Fruit fly (Drosophila melanogaster): ENCODE measurements around the gene CG4161.

The CG4161 gene

DNA sequence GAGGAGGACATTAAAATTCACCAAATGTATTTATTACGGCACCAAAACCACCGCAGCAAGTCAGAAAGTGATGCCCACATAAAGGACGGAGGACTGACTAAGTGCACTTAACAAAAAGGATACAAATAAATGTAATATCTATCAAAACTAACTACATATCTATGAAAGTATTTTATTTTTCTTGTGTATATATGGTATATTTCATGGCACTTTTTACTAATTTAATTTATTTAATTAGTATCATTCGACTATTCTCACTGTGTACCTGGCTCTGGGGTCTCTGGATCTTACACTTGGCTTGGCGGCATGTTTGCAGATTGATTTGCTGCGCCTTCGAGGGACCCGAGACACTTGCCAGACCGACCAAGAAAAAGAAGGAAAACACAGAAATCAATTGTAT is 19.0 kb upstream of the CG4161 start:
- TF ChIP-seq Med (GFP tag): peak; percentile 46
- TF ChIP-seq vfl (GFP tag; optimal IDR thresholded peaks at IDR 0.05): no peak
- no peak for TF ChIP-seq peb (GFP tag; IDR thresholded peaks at IDR 0.05)
- TF ChIP-seq dmrt11E (tag; optimal IDR thresholded peaks at IDR 0.05): peak; percentile 9
- TF ChIP-seq sens (GFP tag): peak; percentile 37
- no peak for TF ChIP-seq prd (optimal IDR thresholded peaks at IDR 0.05)
- TF ChIP-seq prd (GFP tag; IDR thresholded peaks at IDR 0.05): peak; percentile 32; the same call in 1 of the 3 replicates
- TF ChIP-seq zfh1 (GFP tag; IDR thresholded peaks at IDR 0.05): peak; percentile 22; the same call in 1 of the 3 replicates
- TF ChIP-seq lbe (GFP tag; optimal IDR thresholded peaks at IDR 0.05): peak; percentile 68
- TF ChIP-seq Xrp1 (GFP tag; IDR thresholded peaks at IDR 0.05): peak; percentile 39; the same call in 1 of the 2 replicates
- peak; percentile 27 for TF ChIP-seq CG9727 (GFP tag; optimal IDR thresholded peaks at IDR 0.05)
- 0 out of 3 replicates have a peak, but pooled peaks have one; percentile 17 for TF ChIP-seq row (GFP tag; IDR thresholded peaks at IDR 0.05)
- TF ChIP-seq bsh (GFP tag; optimal IDR thresholded peaks at IDR 0.05): peak in 1 of 2 experiments; percentile 52
- TF ChIP-seq psq (GFP tag; optimal IDR thresholded peaks at IDR 0.05): no peak
- 0 out of 2 replicates have a peak, but pooled peaks have one; percentile 9 for TF ChIP-seq ssp (GFP tag; IDR thresholded peaks at IDR 0.05)

DNA sequence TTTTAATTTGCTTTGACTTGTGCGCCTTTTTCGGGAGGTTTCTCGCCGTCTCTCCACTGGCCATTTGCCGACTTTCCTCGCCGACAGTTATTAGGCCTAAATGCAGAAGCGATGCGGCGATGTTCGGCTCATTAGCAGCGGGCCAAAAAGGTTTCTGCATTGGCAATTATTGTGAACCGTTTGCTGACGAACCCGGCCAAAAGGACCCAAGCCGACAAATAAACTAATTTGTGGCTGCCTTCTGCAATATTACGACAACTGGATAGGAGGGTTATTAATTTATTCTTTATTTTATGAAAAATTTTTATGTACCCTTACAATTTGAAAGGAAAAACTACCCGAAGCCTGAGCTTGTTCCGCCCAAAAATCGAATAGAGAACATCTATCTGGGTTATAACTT is 14.8 kb upstream of the CG4161 start, which contains the start of gene CG44869:
CG44869 (minus strand) TSS at position 101 of the 400 bp plus-strand sequence.
- TF ChIP-seq CG34376 (GFP tag; optimal IDR thresholded peaks at IDR 0.05) (no peak), CG3847 (GFP tag; IDR thresholded peaks at IDR 0.05) (0 out of 2 replicates have a peak, but pooled peaks have one; percentile 13)

DNA sequence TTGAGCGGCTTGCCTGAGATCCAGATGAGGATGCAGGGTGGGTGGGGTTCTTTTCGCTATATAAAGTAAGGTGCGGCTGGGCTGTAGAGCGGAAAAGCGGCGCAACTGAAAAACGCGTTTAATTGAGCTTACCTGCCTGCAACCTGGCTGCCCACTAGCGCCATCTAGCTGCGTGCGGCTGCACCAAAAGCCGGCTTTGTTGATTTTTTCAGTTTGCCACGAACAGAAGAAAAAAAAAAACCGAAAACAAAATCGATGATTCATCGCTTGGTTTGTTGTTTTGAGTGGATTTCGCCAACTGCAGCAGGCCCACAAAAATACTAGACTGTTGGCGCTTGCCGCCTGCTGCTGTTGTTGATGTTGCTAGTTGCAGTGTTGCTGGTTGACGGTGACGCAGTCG is 10.6 kb upstream of the CG4161 start:
- no peak for TF ChIP-seq corto (GFP tag; optimal IDR thresholded peaks at IDR 0.05)
- no peak for TF ChIP-seq Trl (optimal IDR thresholded peaks at IDR 0.05)
- no peak for TF ChIP-seq Trl (GFP tag; optimal IDR thresholded peaks at IDR 0.05)
- no peak for TF ChIP-seq tio (GFP tag; optimal IDR thresholded peaks at IDR 0.05)
- no peak for TF ChIP-seq CG3847 (GFP tag; IDR thresholded peaks at IDR 0.05)
- no peak for TF ChIP-seq HmgZ (tag; optimal IDR thresholded peaks at IDR 0.05)
- no peak for TF ChIP-seq CG2116 (GFP tag; optimal IDR thresholded peaks at IDR 0.05)
- peak; percentile 82 for TF ChIP-seq Drgx (GFP tag; IDR thresholded peaks at IDR 0.05)
- no peak for TF ChIP-seq kni (GFP tag; optimal IDR thresholded peaks at IDR 0.05)
- peak; percentile 52 for TF ChIP-seq Med (GFP tag)
- TF ChIP-seq Opbp (GFP tag; IDR thresholded peaks at IDR 0.05; ENCODE audit: partially characterized antibody): 0 out of 3 replicates have a peak, but pooled peaks have one; percentile 8
- TF ChIP-seq Camta (GFP tag; optimal IDR thresholded peaks at IDR 0.05): no peak
- peak; percentile 88 for TF ChIP-seq CTCF (GFP tag; optimal IDR thresholded peaks at IDR 0.05)
- peak; percentile 52 for TF ChIP-seq nom (GFP tag; optimal IDR thresholded peaks at IDR 0.05)
- TF ChIP-seq Sox100B (GFP tag; optimal IDR thresholded peaks at IDR 0.05): no peak
- no peak for TF ChIP-seq ara (GFP tag; IDR thresholded peaks at IDR 0.05)
- TF ChIP-seq Sox102F (GFP tag; optimal IDR thresholded peaks at IDR 0.05): no peak

DNA sequence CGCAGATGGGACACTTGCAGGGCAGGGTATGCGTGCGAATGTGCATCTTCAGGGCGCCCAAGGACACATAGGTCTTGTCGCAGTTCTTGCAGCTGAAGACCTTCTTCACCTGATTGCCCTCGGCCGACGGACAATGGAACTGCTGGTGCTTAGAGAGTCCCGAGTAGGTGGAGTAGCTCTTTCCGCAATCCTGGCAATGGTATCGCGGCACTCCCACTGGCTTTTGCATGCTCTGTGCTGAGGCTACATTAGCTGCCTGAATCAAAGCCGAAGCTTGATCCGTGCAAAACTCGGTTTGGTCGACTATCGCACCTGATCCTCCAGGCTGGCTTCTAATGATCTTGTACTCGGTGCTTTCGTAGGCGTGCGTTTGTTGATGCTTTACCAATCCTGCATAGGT is 9.0 kb upstream of the CG4161 start:
- TF ChIP-seq Ets65A (GFP tag): peak; percentile 76
- TF ChIP-seq CG17361 (GFP tag; IDR thresholded peaks at IDR 0.05): no peak

DNA sequence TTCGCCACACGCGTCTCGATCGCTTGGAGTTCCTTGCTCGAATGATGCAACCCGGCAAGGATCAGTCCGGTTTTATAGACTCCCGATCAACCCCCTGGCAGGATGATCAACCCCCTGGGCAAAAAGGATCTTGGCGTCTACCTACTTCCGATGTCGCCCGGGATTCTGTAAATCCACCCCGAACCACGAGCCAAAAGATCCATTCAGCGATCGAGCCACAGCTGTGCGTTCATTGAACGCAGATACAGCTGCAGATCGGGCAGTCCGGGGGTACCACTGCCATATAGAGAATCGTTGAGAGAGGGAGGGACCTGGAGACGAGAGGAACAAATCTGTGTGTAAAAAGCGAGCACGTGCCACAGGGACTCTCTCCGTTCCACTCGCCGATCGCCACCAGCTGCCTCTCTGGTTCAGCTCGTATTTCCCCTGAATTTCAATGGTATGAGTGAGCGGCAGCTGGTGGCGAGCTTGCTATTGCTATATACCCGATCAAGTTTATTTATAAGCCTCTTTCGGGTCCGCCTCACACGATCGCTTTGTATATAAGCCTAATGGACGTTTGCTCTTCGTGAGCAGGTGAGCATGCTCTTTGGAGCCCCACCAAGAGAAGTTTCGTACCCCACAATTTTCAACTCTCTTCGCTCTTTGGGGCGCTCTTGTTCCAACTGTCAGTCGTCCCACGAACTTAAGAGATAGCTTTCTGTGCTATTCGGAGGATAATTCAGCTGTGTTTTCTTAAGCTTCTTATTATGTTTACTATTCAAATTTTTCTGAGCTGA is 7.4 kb upstream of the CG4161 start, which contains the start of gene wor:
wor (minus strand) TSS at position 51 of the 779 bp plus-strand sequence.
- TF ChIP-seq cwo (GFP tag; optimal IDR thresholded peaks at IDR 0.05) (peak; percentile 68), CG6254 (GFP tag; optimal IDR thresholded peaks at IDR 0.05) (no peak), ac (GFP tag; optimal IDR thresholded peaks at IDR 0.05) (no peak), Gug (GFP tag; IDR thresholded peaks at IDR 0.05) (no peak), knrl (GFP tag; IDR thresholded peaks at IDR 0.05; ENCODE audit: partially characterized antibody) (no peak), crol (GFP tag; IDR thresholded peaks at IDR 0.05) (peak; percentile 32; the same call in 1 of the 2 replicates), lbe (GFP tag; optimal IDR thresholded peaks at IDR 0.05) (no peak), wor (GFP tag; IDR thresholded peaks at IDR 0.05) (no peak), pfk (GFP tag; optimal IDR thresholded peaks at IDR 0.05) (peak; percentile 12), fd64A (GFP tag; optimal IDR thresholded peaks at IDR 0.05) (no peak), Ssrp (tag; optimal IDR thresholded peaks at IDR 0.05) (no peak), sna (GFP tag; IDR thresholded peaks at IDR 0.05; ENCODE audit: partially characterized antibody) (0 out of 2 replicates have a peak, but pooled peaks have one; percentile 31)
